Worm (Caenorhabditis elegans) whole organism, L1 larva: ENCODE results near the gene ehbp-1.

Source experiments
- C04F5.9 ChIP-seq: sonication (generic microtip); optimal IDR thresholded peaks from 2 replicates; lab custom pipeline; 2016; ENCODE audit warnings: missing genetic modification characterization, missing compliant biosample characterization
- C16A3.4 ChIP-seq: fragments of 150-350 bp; optimal IDR thresholded peaks from 2 replicates; lab custom pipeline; 2014; ENCODE audit warnings: missing biosample characterization, missing genetic modification characterization
- C34B4.2 ChIP-seq: sonication (generic microtip); optimal IDR thresholded peaks from 2 replicates; lab custom pipeline; 2017; ENCODE audit warnings: mild to moderate bottlenecking, missing genetic modification characterization, missing compliant biosample characterization
- F16B12.6 ChIP-seq: fragments of 150-350 bp; optimal IDR thresholded peaks from 2 replicates; lab custom pipeline; 2014; ENCODE audit warnings: missing biosample characterization, missing genetic modification characterization
- Y116A8C.19 ChIP-seq: sonication (generic microtip); optimal IDR thresholded peaks from 2 replicates; lab custom pipeline; 2016; ENCODE audit warnings: missing compliant biosample characterization, missing genetic modification characterization, borderline replicate concordance
- aha-1 ChIP-seq: fragments of 150-350 bp; optimal IDR thresholded peaks from 2 replicates; lab custom pipeline; 2014; ENCODE audit warnings: missing biosample characterization, missing genetic modification characterization
- alr-1 ChIP-seq: fragments of 200-800 bp; sonication (Bioruptor generic); optimal IDR thresholded peaks from 2 replicates; lab custom pipeline; 2018; ENCODE audit warnings: borderline replicate concordance, mild to moderate bottlenecking, missing genetic modification characterization, missing compliant biosample characterization
- ceh-8 ChIP-seq: fragments of 200-800 bp; sonication (Bioruptor generic); optimal IDR thresholded peaks from 2 replicates; lab custom pipeline; 2018; ENCODE audit warnings: mild to moderate bottlenecking, missing genetic modification characterization, moderate library complexity, missing compliant biosample characterization
- ceh-88 ChIP-seq: fragments of 200-800 bp; sonication (Bioruptor generic); IDR thresholded peaks from 2 replicates; pipeline ENCODE4 v1.3.6; 2022; ENCODE audit warnings: missing genetic modification characterization, missing compliant biosample characterization
- dpl-1 ChIP-seq, 3 experiments: fragments of 150-350 bp in 2 of 3; sonication (generic microtip) in 1 of 3; optimal IDR thresholded peaks; 2 replicates each; lab custom pipeline; 2014 to 2017; ENCODE audit warnings: missing biosample characterization in 3 of 3, missing genetic modification characterization in 3 of 3, missing genetic modification reagents in 3 of 3
- dsc-1 ChIP-seq: sonication (generic microtip); optimal IDR thresholded peaks from 2 replicates; lab custom pipeline; 2016; ENCODE audit warnings: mild to moderate bottlenecking, missing genetic modification characterization, missing compliant biosample characterization
- efl-3 ChIP-seq: fragments of 200-800 bp; sonication (Bioruptor generic); optimal IDR thresholded peaks from 2 replicates; lab custom pipeline; 2018; ENCODE audit warnings: mild to moderate bottlenecking, missing genetic modification characterization, missing compliant biosample characterization
- egl-13 ChIP-seq: sonication (generic microtip); optimal IDR thresholded peaks from 2 replicates; lab custom pipeline; 2016; ENCODE audit warnings: missing genotype, missing genetic modification reagents, missing genetic modification characterization, missing compliant biosample characterization
- egl-27 ChIP-seq, 2 experiments: fragments of 150-350 bp in 1 of 2; sonication (generic microtip); optimal IDR thresholded peaks; 3 replicates each; lab custom pipeline; 2017 to 2018; ENCODE audit warnings: missing biosample characterization in 2 of 2, missing genetic modification characterization in 2 of 2, missing genetic modification reagents in 2 of 2
- elt-3 ChIP-seq, 6 experiments: fragments of 150-350 bp in 1 of 6; sonication (generic microtip); optimal IDR thresholded peaks; 2 replicates each; lab custom pipeline; 2017 to 2018; ENCODE audit warnings: missing biosample characterization in 6 of 6, missing genetic modification characterization in 6 of 6, inconsistent platforms in 1 of 6
- ets-5 ChIP-seq: fragments of 200-800 bp; sonication (Bioruptor generic); IDR thresholded peaks from 2 replicates; pipeline ENCODE4 v1.3.6; 2022; ENCODE audit warnings: missing genetic modification characterization, missing compliant biosample characterization
- fkh-4 ChIP-seq: sonication (generic microtip); optimal IDR thresholded peaks from 2 replicates; lab custom pipeline; 2016; ENCODE audit warnings: missing compliant biosample characterization, missing genetic modification characterization, borderline replicate concordance
- fos-1 ChIP-seq: fragments of 150-350 bp; optimal IDR thresholded peaks from 2 replicates; lab custom pipeline; 2014; ENCODE audit warnings: missing biosample characterization, missing genetic modification characterization
- grh-1 ChIP-seq: fragments of 200-800 bp; sonication (Bioruptor generic); IDR thresholded peaks from 2 replicates; pipeline ENCODE4 v1.3.6; 2022; ENCODE audit warnings: missing genetic modification reagents, missing genetic modification characterization, missing compliant biosample characterization
- hlh-4 ChIP-seq: sonication (generic microtip); optimal IDR thresholded peaks from 2 replicates; lab custom pipeline; 2016; ENCODE audit warnings: mild to moderate bottlenecking, missing genetic modification characterization, missing compliant biosample characterization
- hpl-2 ChIP-seq: fragments of 150-350 bp; optimal IDR thresholded peaks from 2 replicates; lab custom pipeline; 2014; ENCODE audit warnings: missing biosample characterization, missing genetic modification reagents, missing genetic modification characterization
- irx-1 ChIP-seq: sonication (generic microtip); optimal IDR thresholded peaks from 2 replicates; lab custom pipeline; 2016; ENCODE audit warnings: missing genetic modification characterization, missing compliant biosample characterization
- jun-1 ChIP-seq: fragments of 150-350 bp; optimal IDR thresholded peaks from 2 replicates; lab custom pipeline; 2014; ENCODE audit warnings: missing biosample characterization, missing genetic modification reagents, missing genetic modification characterization
- lin-15B ChIP-seq: fragments of 150-350 bp; sonication (generic microtip); optimal IDR thresholded peaks from 3 replicates; lab custom pipeline; 2014; ENCODE audit warnings: missing biosample characterization, missing genetic modification characterization
- lin-35 ChIP-seq, 2 experiments: fragments of 150-350 bp; optimal IDR thresholded peaks; 2 replicates each; lab custom pipeline; 2014; ENCODE audit warnings: missing biosample characterization in 2 of 2, missing genetic modification characterization in 2 of 2, missing genetic modification reagents in 2 of 2
- lir-3 ChIP-seq: sonication (generic microtip); optimal IDR thresholded peaks from 2 replicates; lab custom pipeline; 2016; ENCODE audit warnings: mild to moderate bottlenecking, missing genetic modification characterization, moderate library complexity, missing compliant biosample characterization; ENCODE audit not compliant: poor library complexity
- mab-9 ChIP-seq: fragments of 200-800 bp; sonication (Bioruptor generic); IDR thresholded peaks from 2 replicates; pipeline ENCODE4 v1.3.6; 2022; ENCODE audit warnings: missing genetic modification reagents, missing genetic modification characterization, missing compliant biosample characterization
- mdl-1 ChIP-seq, 2 experiments: fragments of 150-350 bp; optimal IDR thresholded peaks; 2 replicates each; lab custom pipeline; 2014 to 2017; ENCODE audit warnings: missing biosample characterization in 2 of 2, missing genetic modification characterization in 2 of 2, inconsistent platforms in 1 of 2
- nhr-11 ChIP-seq: fragments of 150-350 bp; optimal IDR thresholded peaks from 2 replicates; lab custom pipeline; 2014; ENCODE audit warnings: missing biosample characterization, missing genetic modification characterization
- nhr-19 ChIP-seq: fragments of 200-800 bp; sonication (Bioruptor generic); conservative IDR thresholded peaks from 2 replicates; pipeline ENCODE4 v1.3.6; 2022; ENCODE audit warnings: missing genetic modification characterization, missing compliant biosample characterization
- nhr-237 ChIP-seq: fragments of 150-350 bp; optimal IDR thresholded peaks from 2 replicates; lab custom pipeline; 2014; ENCODE audit warnings: missing biosample characterization, missing genetic modification characterization
- nhr-76 ChIP-seq: sonication (generic microtip); optimal IDR thresholded peaks from 2 replicates; lab custom pipeline; 2017; ENCODE audit warnings: missing biosample characterization, missing genetic modification characterization
- nhr-77 ChIP-seq: fragments of 150-350 bp; optimal IDR thresholded peaks from 2 replicates; lab custom pipeline; 2014; ENCODE audit warnings: missing biosample characterization, missing genetic modification characterization
- pag-3 ChIP-seq: sonication (generic microtip); optimal IDR thresholded peaks from 2 replicates; lab custom pipeline; 2017; ENCODE audit warnings: missing genetic modification characterization, mild to moderate bottlenecking, missing compliant biosample characterization, antibody characterized with exemption, borderline replicate concordance; ENCODE audit not compliant: insufficient read depth
- pqm-1 ChIP-seq: sonication (generic microtip); optimal IDR thresholded peaks from 3 replicates; lab custom pipeline; 2017; ENCODE audit warnings: missing biosample characterization, missing genetic modification characterization
- rnt-1 ChIP-seq: sonication (generic microtip); optimal IDR thresholded peaks from 2 replicates; lab custom pipeline; 2016; ENCODE audit warnings: mild to moderate bottlenecking, missing genetic modification characterization, moderate library complexity, missing compliant biosample characterization
- snpc-4 ChIP-seq: fragments of 150-350 bp; optimal IDR thresholded peaks from 2 replicates; lab custom pipeline; 2014; ENCODE audit warnings: missing biosample characterization, missing genetic modification characterization
- snu-23 ChIP-seq: sonication (generic microtip); optimal IDR thresholded peaks from 2 replicates; lab custom pipeline; 2016; ENCODE audit warnings: missing genetic modification characterization, missing compliant biosample characterization
- sox-4 ChIP-seq: sonication (generic microtip); optimal IDR thresholded peaks from 2 replicates; lab custom pipeline; 2016; ENCODE audit warnings: missing genetic modification characterization, missing compliant biosample characterization
- sup-37 ChIP-seq: fragments of 200-800 bp; sonication (Bioruptor generic); optimal IDR thresholded peaks from 2 replicates; lab custom pipeline; 2018; ENCODE audit warnings: mild to moderate bottlenecking, missing genetic modification characterization, missing compliant biosample characterization
- tbx-2 ChIP-seq: sonication (generic microtip); optimal IDR thresholded peaks from 2 replicates; lab custom pipeline; 2016; ENCODE audit warnings: missing genetic modification characterization, missing compliant biosample characterization
- unc-86 ChIP-seq: sonication (generic microtip); optimal IDR thresholded peaks from 2 replicates; lab custom pipeline; 2016; ENCODE audit warnings: missing genetic modification characterization, missing compliant biosample characterization
- unc-98 ChIP-seq: fragments of 200-800 bp; sonication (Bioruptor generic); IDR thresholded peaks from 2 replicates; pipeline ENCODE4 v1.3.6; 2022; ENCODE audit warnings: missing genetic modification characterization, missing compliant biosample characterization
- xbp-1 ChIP-seq: sonication (generic microtip); optimal IDR thresholded peaks from 2 replicates; lab custom pipeline; 2016; ENCODE audit warnings: missing genetic modification characterization, missing compliant biosample characterization
- ztf-11 ChIP-seq, 2 experiments: sonication (generic microtip); optimal IDR thresholded peaks; 2 replicates each; lab custom pipeline; 2016 to 2017; ENCODE audit warnings: missing genetic modification characterization in 2 of 2, missing biosample characterization in 1 of 2, missing compliant biosample characterization in 1 of 2
- ztf-4 ChIP-seq: fragments of 150-350 bp; optimal IDR thresholded peaks from 2 replicates; lab custom pipeline; 2014; ENCODE audit warnings: missing biosample characterization, missing genetic modification characterization

Gene ehbp-1

ce11 chrV:9582594-9583322 is 32.3 kb downstream of the ehbp-1 start, which contains the start of gene rtfo-1 (continued):
- no peak for TF ChIP-seq sox-4 (tag; lab: Kevin White, UChicago)
- peak; percentile 38 for TF ChIP-seq hpl-2 (GFP tag; lab: Kevin White, UChicago)
- no peak for TF ChIP-seq lin-15B
- no peak for TF ChIP-seq ceh-8 (GFP tag; lab: Kevin White, UChicago)
- no peak for TF ChIP-seq elt-3 (tag; optimal IDR thresholded peaks at IDR 0.05; lab: Kevin White, UChicago)
- TF ChIP-seq ets-5 (GFP tag; lab: Robert Waterston, UW) = no peak
- TF ChIP-seq Y116A8C.19 (tag; lab: Kevin White, UChicago) = no peak
- no peak for TF ChIP-seq hlh-4 (tag; lab: Kevin White, UChicago)
- peak; percentile 35 for TF ChIP-seq dsc-1
- TF ChIP-seq mdl-1 (tag; optimal IDR thresholded peaks at IDR 0.05; lab: Kevin White, UChicago) = peak in 1 of 2 experiments; percentile 48
- TF ChIP-seq unc-98 (GFP tag; lab: Robert Waterston, UW) = no peak
- no peak for TF ChIP-seq nhr-11 (tag; lab: Kevin White, UChicago)
- TF ChIP-seq nhr-76 (tag; lab: Kevin White, UChicago) = no peak
- TF ChIP-seq egl-27 (tag; optimal IDR thresholded peaks at IDR 0.05; lab: Kevin White, UChicago) = no peak
- peak; percentile 23 for TF ChIP-seq unc-86 (tag; lab: Kevin White, UChicago)
- TF ChIP-seq nhr-19 (GFP tag; lab: Robert Waterston, UW) = peak; percentile 29
- TF ChIP-seq tbx-2 (tag; lab: Kevin White, UChicago) = peak; percentile 39
- TF ChIP-seq nhr-237 (tag; lab: Kevin White, UChicago) = no peak
- TF ChIP-seq ceh-88 (GFP tag; lab: Robert Waterston, UW) = no peak
- no peak for TF ChIP-seq F16B12.6
- TF ChIP-seq fkh-4 (tag; lab: Kevin White, UChicago) = no peak
- TF ChIP-seq xbp-1 (tag; lab: Kevin White, UChicago) = peak; percentile 54
- peak; percentile 60 for TF ChIP-seq snu-23 (GFP tag; lab: Kevin White, UChicago)
- no peak for TF ChIP-seq sup-37 (GFP tag; lab: Kevin White, UChicago)
- TF ChIP-seq aha-1 (tag; lab: Kevin White, UChicago) = no peak
- TF ChIP-seq lir-3 (tag; lab: Kevin White, UChicago) = peak; percentile 31
- TF ChIP-seq C04F5.9 (tag; lab: Kevin White, UChicago) = no peak
- TF ChIP-seq fos-1 (tag; lab: Kevin White, UChicago) = no peak
- no peak for TF ChIP-seq pqm-1 (tag; lab: Kevin White, UChicago)
- peak; percentile 29 to 60 for TF ChIP-seq lin-35 (GFP tag; optimal IDR thresholded peaks at IDR 0.05; lab: Kevin White, UChicago)
- peak; percentile 30 for TF ChIP-seq irx-1 (tag; lab: Kevin White, UChicago)
- no peak for TF ChIP-seq egl-13 (tag; lab: Kevin White, UChicago)
- TF ChIP-seq alr-1 (tag; lab: Kevin White, UChicago) = no peak
- peak; percentile 47 for TF ChIP-seq ztf-4 (tag; lab: Kevin White, UChicago)
- TF ChIP-seq grh-1 (GFP tag; lab: Robert Waterston, UW) = no peak
- peak; percentile 38 for TF ChIP-seq snpc-4 (tag; lab: Kevin White, UChicago)
- TF ChIP-seq jun-1 (tag; lab: Kevin White, UChicago) = no peak
- no peak for TF ChIP-seq nhr-77 (tag; lab: Kevin White, UChicago)
- TF ChIP-seq C16A3.4 (tag; lab: Kevin White, UChicago) = peak; percentile 25
- peak; percentile 62 for TF ChIP-seq rnt-1 (tag; lab: Kevin White, UChicago)
- TF ChIP-seq pag-3 (tag; lab: Kevin White, UChicago) = no peak
- no peak for TF ChIP-seq mab-9 (GFP tag; lab: Robert Waterston, UW)
- TF ChIP-seq ztf-11 (tag; optimal IDR thresholded peaks at IDR 0.05; lab: Kevin White, UChicago) = peak in 1 of 2 experiments; percentile 7
- TF ChIP-seq dpl-1 (GFP tag; optimal IDR thresholded peaks at IDR 0.05; lab: Kevin White, UChicago) = peak; percentile 30 to 50 (median 47)
- TF ChIP-seq C34B4.2 (tag; lab: Kevin White, UChicago) = no peak
- no peak for TF ChIP-seq efl-3 (GFP tag; lab: Kevin White, UChicago)
